Fruit fly (Drosophila melanogaster): Measurements from ENCODE around the gene CG34375.

CG34375 gene

DNA sequence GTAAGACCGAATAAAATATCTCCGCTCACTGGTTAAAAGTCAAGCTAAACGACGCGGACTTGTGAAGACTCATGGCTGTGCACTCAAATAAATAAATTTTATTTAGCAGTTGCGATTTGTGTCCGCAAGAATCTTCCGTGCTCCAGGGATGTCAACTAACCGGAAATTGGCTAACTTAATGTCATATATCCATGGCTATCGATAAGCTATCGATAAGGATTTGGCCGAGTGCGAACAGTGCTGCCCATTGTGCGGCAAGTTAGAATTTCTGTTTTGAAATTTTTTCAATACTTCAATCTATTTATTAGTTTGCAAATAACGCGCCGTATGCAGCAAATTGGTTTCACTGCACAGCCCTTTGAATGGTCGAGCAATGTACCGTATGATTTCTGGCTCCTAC is 43.6 kb upstream of the CG34375 start, which contains the start of gene p53 (continued):
- TF ChIP-seq achi (GFP tag; optimal IDR thresholded peaks at IDR 0.05), result peak; percentile 96
- no peak for TF ChIP-seq CG32006 (GFP tag; optimal IDR thresholded peaks at IDR 0.05)
- peak; percentile 33 for TF ChIP-seq Sox14 (GFP tag; optimal IDR thresholded peaks at IDR 0.05)
- peak; percentile 64 for TF ChIP-seq lz (GFP tag; optimal IDR thresholded peaks at IDR 0.05)
- peak in 1 of 2 experiments; percentile 71 for TF ChIP-seq salr (GFP tag; optimal IDR thresholded peaks at IDR 0.05)

DNA sequence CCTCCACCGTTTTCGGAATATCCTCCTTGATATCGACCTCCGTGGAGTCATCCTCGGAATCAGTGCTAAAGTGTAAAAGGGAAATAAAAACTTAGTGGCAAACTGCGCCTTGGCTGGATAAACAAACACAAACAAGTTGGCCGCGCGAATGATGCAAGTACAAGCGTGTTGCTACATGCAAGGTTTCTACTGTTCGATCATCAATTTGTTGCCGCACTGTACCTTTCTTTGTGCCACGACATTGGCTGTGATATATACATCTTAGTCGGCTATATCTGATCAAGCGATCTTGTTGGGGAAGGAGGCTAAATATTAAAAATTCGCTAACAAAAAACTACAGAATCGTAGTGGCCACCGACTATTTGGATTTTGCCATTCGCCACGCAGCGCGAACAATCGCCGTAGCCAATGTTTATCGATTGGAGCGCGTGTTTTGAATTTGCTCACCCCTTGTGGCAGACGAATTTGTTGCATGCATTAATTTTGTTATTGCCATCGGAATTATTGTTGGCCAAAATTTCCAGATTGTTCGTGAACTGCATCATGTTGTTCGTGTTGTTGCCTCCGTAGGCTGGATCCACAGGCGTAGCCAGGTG is 42.9 kb upstream of the CG34375 start:
- TF ChIP-seq CG11902 (GFP tag; optimal IDR thresholded peaks at IDR 0.05) (no peak), net (GFP tag; optimal IDR thresholded peaks at IDR 0.05) (no peak), CG10669 (GFP tag; optimal IDR thresholded peaks at IDR 0.05) (no peak), CG6792 (GFP tag; optimal IDR thresholded peaks at IDR 0.05) (no peak), CG7368 (GFP tag; optimal IDR thresholded peaks at IDR 0.05) (no peak), CG8119 (GFP tag; IDR thresholded peaks at IDR 0.05) (no peak), CG6854 (GFP tag; optimal IDR thresholded peaks at IDR 0.05) (no peak)

DNA sequence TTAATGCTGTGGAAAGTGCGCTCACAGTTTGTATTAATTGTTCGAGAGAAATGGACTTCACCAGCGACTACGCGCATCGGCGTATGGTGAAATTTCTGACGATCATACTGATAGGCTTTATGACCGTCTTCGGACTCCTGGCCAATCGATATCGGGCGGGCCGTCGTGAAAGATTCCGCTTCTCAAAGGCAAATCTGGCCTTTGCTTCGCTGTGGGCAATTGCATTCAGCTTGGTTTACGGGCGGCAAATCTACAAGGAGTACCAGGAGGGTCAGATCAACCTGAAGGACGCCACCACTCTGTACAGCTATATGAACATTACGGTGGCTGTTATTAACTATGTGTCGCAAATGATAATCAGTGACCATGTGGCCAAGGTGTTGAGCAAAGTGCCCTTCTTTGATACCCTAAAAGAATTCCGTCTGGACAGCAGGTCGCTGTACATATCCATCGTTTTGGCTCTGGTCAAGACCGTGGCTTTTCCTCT is 41.3 kb upstream of the CG34375 start, which contains the start of gene Gr94a:
Gr94a (plus strand) TSS at position 51 of the 487 bp plus-strand sequence.
- TF ChIP-seq CG8632 (GFP tag; optimal IDR thresholded peaks at IDR 0.05) (no peak), CG10669 (GFP tag; optimal IDR thresholded peaks at IDR 0.05) (no peak), Ets96B (tag; optimal IDR thresholded peaks at IDR 0.05) (no peak), Eip75B (GFP tag; optimal IDR thresholded peaks at IDR 0.05) (no peak), CG7368 (GFP tag; optimal IDR thresholded peaks at IDR 0.05) (no peak), Met (GFP tag; optimal IDR thresholded peaks at IDR 0.05) (no peak), fd85E (GFP tag; optimal IDR thresholded peaks at IDR 0.05) (no peak), salr (GFP tag; optimal IDR thresholded peaks at IDR 0.05) (no peak), Sox15 (GFP tag; optimal IDR thresholded peaks at IDR 0.05) (no peak), CG3919 (GFP tag; optimal IDR thresholded peaks at IDR 0.05) (no peak), CG6276 (GFP tag; optimal IDR thresholded peaks at IDR 0.05) (no peak), CG31627 (GFP tag; optimal IDR thresholded peaks at IDR 0.05) (no peak), CG3032 (tag; optimal IDR thresholded peaks at IDR 0.05) (no peak), spab (GFP tag; optimal IDR thresholded peaks at IDR 0.05) (no peak)

DNA sequence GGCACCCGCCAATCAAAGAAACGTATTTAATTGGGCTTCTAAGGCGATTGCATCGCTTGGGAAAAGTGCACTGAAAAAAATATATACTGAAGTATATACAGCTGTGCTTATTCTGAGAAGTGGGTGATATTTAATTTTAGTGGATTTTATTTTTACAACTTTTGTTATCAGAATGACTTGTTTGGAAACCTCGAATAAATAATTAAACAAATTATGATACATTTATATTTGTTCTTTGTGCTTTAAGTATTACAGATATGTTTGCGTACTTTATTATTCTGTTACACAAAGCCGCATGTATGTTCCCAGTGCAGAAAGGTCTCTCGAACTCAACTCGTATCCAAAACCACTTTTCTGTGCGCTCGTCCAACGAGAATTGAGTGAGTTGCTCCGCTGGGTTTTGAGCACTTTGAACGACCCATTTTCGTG is 38.3 kb upstream of the CG34375 start:
- TF ChIP-seq Sox102F (GFP tag; optimal IDR thresholded peaks at IDR 0.05) (peak; percentile 74), Hr38 (GFP tag; optimal IDR thresholded peaks at IDR 0.05) (no peak), CG7368 (GFP tag; optimal IDR thresholded peaks at IDR 0.05) (peak; percentile 74), CG8319 (GFP tag; optimal IDR thresholded peaks at IDR 0.05) (peak; percentile 67), Ets96B (tag; optimal IDR thresholded peaks at IDR 0.05) (peak; percentile 83), CG10669 (GFP tag; optimal IDR thresholded peaks at IDR 0.05) (peak; percentile 79), pdm3 (GFP tag; optimal IDR thresholded peaks at IDR 0.05) (peak; percentile 89), CG15336 (GFP tag; IDR thresholded peaks at IDR 0.05) (peak; percentile 91), CG6854 (GFP tag; optimal IDR thresholded peaks at IDR 0.05) (peak; percentile 7), svp (GFP tag) (peak; percentile 96), dac (GFP tag; optimal IDR thresholded peaks at IDR 0.05) (peak; percentile 72), net (GFP tag; optimal IDR thresholded peaks at IDR 0.05) (peak; percentile 81), CG1621 (tag; optimal IDR thresholded peaks at IDR 0.05) (peak; percentile 20), CG6792 (GFP tag; optimal IDR thresholded peaks at IDR 0.05) (peak; percentile 88), CG11294 (GFP tag; IDR thresholded peaks at IDR 0.05) (peak; percentile 60), Hr39 (GFP tag; optimal IDR thresholded peaks at IDR 0.05) (peak; percentile 79), eg (GFP tag; IDR thresholded peaks at IDR 0.05) (peak; percentile 86), CG8632 (GFP tag; optimal IDR thresholded peaks at IDR 0.05) (peak; percentile 85), acj6 (GFP tag; optimal IDR thresholded peaks at IDR 0.05) (peak; percentile 85), OdsH (GFP tag; optimal IDR thresholded peaks at IDR 0.05) (peak; percentile 89), Hr4 (GFP tag; optimal IDR thresholded peaks at IDR 0.05) (peak; percentile 91), cyc (GFP tag; optimal IDR thresholded peaks at IDR 0.05) (peak; percentile 83), CG3919 (GFP tag; optimal IDR thresholded peaks at IDR 0.05) (peak; percentile 88), Lpt (GFP tag; optimal IDR thresholded peaks at IDR 0.05) (peak; percentile 78), Sox14 (GFP tag; optimal IDR thresholded peaks at IDR 0.05) (peak; percentile 87), CG11762 (GFP tag; optimal IDR thresholded peaks at IDR 0.05; ENCODE audit: insufficient read depth) (peak; percentile 79), Eip93F (GFP tag; optimal IDR thresholded peaks at IDR 0.05) (peak; percentile 0), Smox (GFP tag; optimal IDR thresholded peaks at IDR 0.05) (peak; percentile 85), dsx (GFP tag; optimal IDR thresholded peaks at IDR 0.05; ENCODE audit: poor library complexity, severe bottlenecking) (peak; percentile 69), spab (GFP tag; optimal IDR thresholded peaks at IDR 0.05) (peak; percentile 78), CG6163 (GFP tag; IDR thresholded peaks at IDR 0.05) (peak; percentile 68; the same call in 2 of the 3 replicates)

Data from whole organism, prepupa.